Fruit fly (Drosophila melanogaster) S2 (cell line): Measurements from ENCODE around the gene Trl.

Source experiments
- CG8478 ChIP-seq: fragments of >200 bp; optimal IDR thresholded peaks from 2 replicates; lab custom pipeline; 2018
- CTCF ChIP-seq, 2 experiments: fragments of >200 bp; optimal IDR thresholded peaks; 2 replicates each; lab custom pipeline; 2018

- TF ChIP-seq CTCF (optimal IDR thresholded peaks at IDR 0.05; lab: Kevin White, UChicago) (no peak), CG8478 (lab: Kevin White, UChicago) (no peak)
Measured at dm6 chr3L:14780187-14780586, 19.3 kb upstream of the Trl start.
